Worm (Caenorhabditis elegans): Measurements from ENCODE around the gene cubn-1.

DNA sequence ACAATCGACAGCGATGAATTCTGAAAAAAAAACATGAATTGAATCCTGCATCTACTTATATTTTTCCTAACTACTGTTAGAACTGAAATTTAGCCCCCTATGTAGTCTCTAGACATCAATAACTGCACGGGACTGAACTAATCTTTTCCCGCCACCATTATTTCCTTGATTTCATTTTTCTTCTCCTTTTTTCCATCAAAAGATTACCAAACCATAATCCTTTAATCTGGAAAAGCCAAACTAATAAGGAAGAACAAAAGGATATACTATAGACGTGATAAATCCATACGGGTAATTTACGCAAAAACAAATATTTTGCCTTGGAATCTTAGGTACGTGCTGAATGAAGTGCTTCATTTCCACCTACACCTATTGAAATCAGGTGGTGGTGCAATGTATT lies 43.8 kb upstream of the cubn-1 start:
- TF ChIP-seq fkh-10 (GFP tag; optimal IDR thresholded peaks at IDR 0.05) (no peak), nhr-11 (tag; optimal IDR thresholded peaks at IDR 0.05) (no peak), nhr-76 (tag; optimal IDR thresholded peaks at IDR 0.05) (no peak), ztf-4 (tag; optimal IDR thresholded peaks at IDR 0.05) (no peak), snpc-4 (tag; optimal IDR thresholded peaks at IDR 0.05) (no peak), nhr-77 (tag; optimal IDR thresholded peaks at IDR 0.05) (no peak)
